Fruit fly (Drosophila melanogaster): ENCODE results near the gene CG42324.

CG42324 gene

dm6 chr3L:3472063-3472528, at the start of gene CG42324, which contains the start of gene CG32267:
Gene CG42324 (plus strand): TSS chr3L:3472447.
Gene CG32267 (minus strand): TSS chr3L:3472113.
- TF ChIP-seq CG14655 (GFP tag; optimal IDR thresholded peaks at IDR 0.05) = no peak
- no peak for TF ChIP-seq CG32121 (GFP tag; IDR thresholded peaks at IDR 0.05)
- no peak for TF ChIP-seq CG8301 (tag; optimal IDR thresholded peaks at IDR 0.05)
- no peak for TF ChIP-seq Pif1B (GFP tag; optimal IDR thresholded peaks at IDR 0.05)
- TF ChIP-seq Ets98B (GFP tag; IDR thresholded peaks at IDR 0.05) = no peak
- TF ChIP-seq EcR (GFP tag; optimal IDR thresholded peaks at IDR 0.05) = no peak
- TF ChIP-seq CG12605 (GFP tag; IDR thresholded peaks at IDR 0.05) = no peak
- no peak for TF ChIP-seq CG13204 (GFP tag; optimal IDR thresholded peaks at IDR 0.05)
- no peak for TF ChIP-seq Snoo (tag; optimal IDR thresholded peaks at IDR 0.05)
- no peak for TF ChIP-seq CG10348 (GFP tag; IDR thresholded peaks at IDR 0.05)
- TF ChIP-seq CG17806 (tag; optimal IDR thresholded peaks at IDR 0.05) = no peak

dm6 chr3L:3423006-3423405, 49.2 kb upstream of the CG42324 start:
- TF ChIP-seq fd96Ca (GFP tag; IDR thresholded peaks at IDR 0.05) = no peak
- TF ChIP-seq CG15710 (tag; optimal IDR thresholded peaks at IDR 0.05) = no peak
- TF ChIP-seq Snoo (tag; optimal IDR thresholded peaks at IDR 0.05) = peak; percentile 33

- TF ChIP-seq CG13204 (GFP tag; optimal IDR thresholded peaks at IDR 0.05) (no peak), CG15710 (tag; optimal IDR thresholded peaks at IDR 0.05) (no peak), CG8301 (tag; optimal IDR thresholded peaks at IDR 0.05) (no peak), Snoo (tag; optimal IDR thresholded peaks at IDR 0.05) (no peak), fd96Ca (GFP tag; IDR thresholded peaks at IDR 0.05) (no peak), Ets98B (GFP tag; IDR thresholded peaks at IDR 0.05) (no peak), EcR (GFP tag; optimal IDR thresholded peaks at IDR 0.05) (no peak), D1 (tag; optimal IDR thresholded peaks at IDR 0.05) (no peak), CG14655 (GFP tag; optimal IDR thresholded peaks at IDR 0.05) (no peak), CG10348 (GFP tag; IDR thresholded peaks at IDR 0.05) (no peak)
Observed at dm6 chr3L:3424846-3425245, 47.4 kb upstream of the CG42324 start, which contains the start of gene sty. Gene sty (minus strand): TSS chr3L:3424935.

dm6 chr3L:3427037-3427436, 45.2 kb upstream of the CG42324 start:
- TF ChIP-seq CG34367 (tag; optimal IDR thresholded peaks at IDR 0.05) = no peak
- TF ChIP-seq CG9948 (tag; optimal IDR thresholded peaks at IDR 0.05) = no peak
- TF ChIP-seq gl (tag; optimal IDR thresholded peaks at IDR 0.05) = no peak
- TF ChIP-seq CG17806 (tag; optimal IDR thresholded peaks at IDR 0.05) = no peak
- TF ChIP-seq EcR (GFP tag; optimal IDR thresholded peaks at IDR 0.05) = no peak
- no peak for TF ChIP-seq Pif1A (GFP tag; optimal IDR thresholded peaks at IDR 0.05)
- TF ChIP-seq CG32121 (GFP tag; IDR thresholded peaks at IDR 0.05) = no peak
- TF ChIP-seq CG10348 (GFP tag; IDR thresholded peaks at IDR 0.05) = no peak
- no peak for TF ChIP-seq CG8301 (tag; optimal IDR thresholded peaks at IDR 0.05)
- no peak for TF ChIP-seq CG15710 (tag; optimal IDR thresholded peaks at IDR 0.05)
- no peak for TF ChIP-seq CG12605 (GFP tag; IDR thresholded peaks at IDR 0.05)
- no peak for TF ChIP-seq Ets98B (GFP tag; IDR thresholded peaks at IDR 0.05)

dm6 chr3L:3431061-3431648, 41.1 kb upstream of the CG42324 start:
- no peak for TF ChIP-seq rn (GFP tag; IDR thresholded peaks at IDR 0.05)
- TF ChIP-seq CG9948 (tag; optimal IDR thresholded peaks at IDR 0.05) = no peak
- TF ChIP-seq CG14655 (GFP tag; optimal IDR thresholded peaks at IDR 0.05) = no peak
- TF ChIP-seq CG10348 (GFP tag; IDR thresholded peaks at IDR 0.05) = no peak
- TF ChIP-seq EcR (GFP tag; optimal IDR thresholded peaks at IDR 0.05) = no peak
- TF ChIP-seq Pif1B (GFP tag; optimal IDR thresholded peaks at IDR 0.05) = no peak
- TF ChIP-seq gl (tag; optimal IDR thresholded peaks at IDR 0.05) = no peak
- TF ChIP-seq CG8159 (tag; optimal IDR thresholded peaks at IDR 0.05) = no peak
- no peak for TF ChIP-seq CG32121 (GFP tag; IDR thresholded peaks at IDR 0.05)
- TF ChIP-seq fd96Ca (GFP tag; IDR thresholded peaks at IDR 0.05) = no peak
- no peak for TF ChIP-seq CG15710 (tag; optimal IDR thresholded peaks at IDR 0.05)

- TF ChIP-seq CG14655 (GFP tag; optimal IDR thresholded peaks at IDR 0.05) (peak; percentile 61), CG12605 (GFP tag; IDR thresholded peaks at IDR 0.05) (peak; percentile 44; the same call in 1 of the 2 replicates), Pif1B (GFP tag; optimal IDR thresholded peaks at IDR 0.05) (peak; percentile 23), CG8159 (tag; optimal IDR thresholded peaks at IDR 0.05) (peak; percentile 59), CG9948 (tag; optimal IDR thresholded peaks at IDR 0.05) (peak; percentile 24), Pif1A (GFP tag; optimal IDR thresholded peaks at IDR 0.05) (peak; percentile 29), CG8301 (tag; optimal IDR thresholded peaks at IDR 0.05) (peak; percentile 61), CG32121 (GFP tag; IDR thresholded peaks at IDR 0.05) (peak; percentile 82), D1 (tag; optimal IDR thresholded peaks at IDR 0.05) (no peak), CG4496 (GFP tag; IDR thresholded peaks at IDR 0.05) (peak; percentile 76), CG17806 (tag; optimal IDR thresholded peaks at IDR 0.05) (peak; percentile 40), CG15710 (tag; optimal IDR thresholded peaks at IDR 0.05) (peak; percentile 42), gl (tag; optimal IDR thresholded peaks at IDR 0.05) (no peak), CG10348 (GFP tag; IDR thresholded peaks at IDR 0.05) (peak; percentile 48; the same call in 1 of the 2 replicates), CG34367 (tag; optimal IDR thresholded peaks at IDR 0.05) (peak; percentile 12), fd96Ca (GFP tag; IDR thresholded peaks at IDR 0.05) (peak; percentile 60; the same call in 2 of the 3 replicates), Snoo (tag; optimal IDR thresholded peaks at IDR 0.05) (peak; percentile 83), CG13204 (GFP tag; optimal IDR thresholded peaks at IDR 0.05) (no peak), EcR (GFP tag; optimal IDR thresholded peaks at IDR 0.05) (peak; percentile 46), Ets98B (GFP tag; IDR thresholded peaks at IDR 0.05) (peak; percentile 82), rn (GFP tag; IDR thresholded peaks at IDR 0.05) (peak; percentile 38; the same call in 1 of the 2 replicates)
Observed at dm6 chr3L:3432656-3433344, 39.4 kb upstream of the CG42324 start.

Data from whole organism, pupa.